Fruit fly (Drosophila melanogaster) whole organism, prepupa: ENCODE measurements around the gene Bap60.

ENCODE experiments used
- Hr38 ChIP-seq: sonication (Bioruptor generic); optimal IDR thresholded peaks from 2 replicates; lab custom pipeline; 2016; ENCODE audit warnings: missing biosample characterization, missing genetic modification characterization
- svp ChIP-seq: fragments of 200-800 bp; sonication (Bioruptor generic); peaks from one replicate; lab custom pipeline; 2016; ENCODE audit warnings: missing biosample characterization, missing genetic modification characterization

dm6 chrX:13159481-13159880 is at the start of gene Bap60, which contains the start of gene CG12096:
- no peak for TF ChIP-seq svp (GFP tag; lab: Kevin White, UChicago)
- no peak for TF ChIP-seq Hr38 (GFP tag; lab: Kevin White, UChicago)
